Worm (Caenorhabditis elegans): ENCODE data around the gene swsn-3.

The swsn-3 gene

ce11 chrIII:2768635-2769034, at the start of gene swsn-3:
Gene swsn-3 (minus strand): TSS chrIII:2768679.
- peak; percentile 89 for TF ChIP-seq ztf-29 (GFP tag; IDR thresholded peaks at IDR 0.05)
- peak; percentile 73 for TF ChIP-seq klf-2 (GFP tag; conservative IDR thresholded peaks at IDR 0.05)
- TF ChIP-seq ztf-23 (GFP tag; IDR thresholded peaks at IDR 0.05) = peak; percentile 90
- TF ChIP-seq cog-1 (tag; optimal IDR thresholded peaks at IDR 0.05) = peak; percentile 90
- TF ChIP-seq med-1 (GFP tag; optimal IDR thresholded peaks at IDR 0.05; ENCODE audit: insufficient read depth) = peak; percentile 93
- TF ChIP-seq ref-1 (GFP tag; conservative IDR thresholded peaks at IDR 0.05) = peak; percentile 71
- TF ChIP-seq tab-1 (GFP tag; IDR thresholded peaks at IDR 0.05) = peak; percentile 86; the same call in 1 of the 2 replicates
- TF ChIP-seq T22C8.4 (GFP tag; IDR thresholded peaks at IDR 0.05) = peak; percentile 90
- peak; percentile 87 for TF ChIP-seq flt-1 (GFP tag; IDR thresholded peaks at IDR 0.05)

DNA sequence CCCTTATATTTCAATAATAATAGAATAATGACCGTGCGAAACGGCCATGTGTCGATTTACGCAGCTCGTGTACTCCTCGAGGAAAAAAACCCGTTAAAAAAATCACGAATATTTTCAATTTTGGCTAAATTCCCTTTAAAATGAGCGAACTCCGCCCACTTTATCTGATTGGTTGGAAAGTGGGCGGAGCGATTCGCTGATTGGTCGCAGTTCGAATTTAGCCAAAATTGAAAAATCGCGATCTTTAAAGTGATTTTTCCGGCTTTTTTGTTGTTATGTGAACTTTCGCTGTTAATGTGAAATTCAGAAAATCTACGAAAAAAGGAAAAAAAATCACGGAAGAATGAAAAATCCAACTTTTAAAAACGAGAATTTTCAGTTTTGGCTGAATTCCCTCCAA, 49.4 kb upstream of the swsn-3 start:
- TF ChIP-seq med-1 (GFP tag; optimal IDR thresholded peaks at IDR 0.05; ENCODE audit: insufficient read depth) = no peak

- TF ChIP-seq ztf-29 (GFP tag; IDR thresholded peaks at IDR 0.05) (no peak), ztf-23 (GFP tag; IDR thresholded peaks at IDR 0.05) (no peak), med-1 (GFP tag; optimal IDR thresholded peaks at IDR 0.05; ENCODE audit: insufficient read depth) (no peak), T22C8.4 (GFP tag; IDR thresholded peaks at IDR 0.05) (no peak), tab-1 (GFP tag; IDR thresholded peaks at IDR 0.05) (no peak), flt-1 (GFP tag; IDR thresholded peaks at IDR 0.05) (no peak), cog-1 (tag; optimal IDR thresholded peaks at IDR 0.05) (no peak), klf-2 (GFP tag; conservative IDR thresholded peaks at IDR 0.05) (no peak), ref-1 (GFP tag; conservative IDR thresholded peaks at IDR 0.05) (no peak)
These were observed 47.9 kb upstream of the swsn-3 start for ce11 chrIII:2816205-2816923.

- TF ChIP-seq ztf-29 (GFP tag; IDR thresholded peaks at IDR 0.05) = no peak
These were observed 46.6 kb upstream of the swsn-3 start, which contains the start of gene tufm-1 for ce11 chrIII:2814919-2815554. Gene tufm-1 (minus strand): TSS chrIII:2814969.

- no peak for TF ChIP-seq tab-1 (GFP tag; IDR thresholded peaks at IDR 0.05)
- TF ChIP-seq ztf-23 (GFP tag; IDR thresholded peaks at IDR 0.05) = no peak
- TF ChIP-seq T22C8.4 (GFP tag; IDR thresholded peaks at IDR 0.05) = no peak
- TF ChIP-seq flt-1 (GFP tag; IDR thresholded peaks at IDR 0.05) = no peak
- TF ChIP-seq ref-1 (GFP tag; conservative IDR thresholded peaks at IDR 0.05) = no peak
- no peak for TF ChIP-seq med-1 (GFP tag; optimal IDR thresholded peaks at IDR 0.05; ENCODE audit: insufficient read depth)
- no peak for TF ChIP-seq klf-2 (GFP tag; conservative IDR thresholded peaks at IDR 0.05)
- TF ChIP-seq ztf-29 (GFP tag; IDR thresholded peaks at IDR 0.05) = no peak
- no peak for TF ChIP-seq cog-1 (tag; optimal IDR thresholded peaks at IDR 0.05)
These were observed 42.9 kb upstream of the swsn-3 start for ce11 chrIII:2811410-2811809.

DNA sequence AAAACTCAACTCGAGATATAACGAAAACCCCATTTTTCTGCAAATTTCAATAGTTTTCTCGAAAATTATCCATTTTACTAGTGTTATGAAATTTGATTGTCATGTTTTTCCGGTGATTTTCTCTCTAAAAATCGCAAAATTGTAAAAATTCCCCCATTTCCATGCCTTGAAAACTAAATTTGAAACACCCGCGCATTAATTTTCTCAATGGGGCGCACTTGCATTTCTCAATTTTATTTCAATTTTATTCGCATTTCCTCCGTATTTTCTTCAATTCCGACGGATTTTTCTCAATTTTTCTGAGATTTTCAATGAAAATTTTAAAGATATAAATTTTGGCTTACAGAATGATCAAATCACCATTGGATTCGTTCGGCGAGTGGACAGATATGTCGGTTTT, 36.6 kb upstream of the swsn-3 start, which contains the start of gene Y71H2AM.3:
Gene Y71H2AM.3, plus strand, starts transcription at position 347 of the 400 bp plus-strand sequence.
- TF ChIP-seq med-1 (GFP tag; optimal IDR thresholded peaks at IDR 0.05; ENCODE audit: insufficient read depth) = no peak
- no peak for TF ChIP-seq T22C8.4 (GFP tag; IDR thresholded peaks at IDR 0.05)

ce11 chrIII:2804461-2804860, 36.0 kb upstream of the swsn-3 start:
- TF ChIP-seq klf-2 (GFP tag; conservative IDR thresholded peaks at IDR 0.05) = no peak
- TF ChIP-seq ztf-23 (GFP tag; IDR thresholded peaks at IDR 0.05) = no peak
- TF ChIP-seq T22C8.4 (GFP tag; IDR thresholded peaks at IDR 0.05) = no peak
- no peak for TF ChIP-seq ref-1 (GFP tag; conservative IDR thresholded peaks at IDR 0.05)
- TF ChIP-seq med-1 (GFP tag; optimal IDR thresholded peaks at IDR 0.05; ENCODE audit: insufficient read depth) = no peak
- no peak for TF ChIP-seq tab-1 (GFP tag; IDR thresholded peaks at IDR 0.05)
- TF ChIP-seq flt-1 (GFP tag; IDR thresholded peaks at IDR 0.05) = no peak
- no peak for TF ChIP-seq ztf-29 (GFP tag; IDR thresholded peaks at IDR 0.05)
- TF ChIP-seq cog-1 (tag; optimal IDR thresholded peaks at IDR 0.05) = no peak

DNA sequence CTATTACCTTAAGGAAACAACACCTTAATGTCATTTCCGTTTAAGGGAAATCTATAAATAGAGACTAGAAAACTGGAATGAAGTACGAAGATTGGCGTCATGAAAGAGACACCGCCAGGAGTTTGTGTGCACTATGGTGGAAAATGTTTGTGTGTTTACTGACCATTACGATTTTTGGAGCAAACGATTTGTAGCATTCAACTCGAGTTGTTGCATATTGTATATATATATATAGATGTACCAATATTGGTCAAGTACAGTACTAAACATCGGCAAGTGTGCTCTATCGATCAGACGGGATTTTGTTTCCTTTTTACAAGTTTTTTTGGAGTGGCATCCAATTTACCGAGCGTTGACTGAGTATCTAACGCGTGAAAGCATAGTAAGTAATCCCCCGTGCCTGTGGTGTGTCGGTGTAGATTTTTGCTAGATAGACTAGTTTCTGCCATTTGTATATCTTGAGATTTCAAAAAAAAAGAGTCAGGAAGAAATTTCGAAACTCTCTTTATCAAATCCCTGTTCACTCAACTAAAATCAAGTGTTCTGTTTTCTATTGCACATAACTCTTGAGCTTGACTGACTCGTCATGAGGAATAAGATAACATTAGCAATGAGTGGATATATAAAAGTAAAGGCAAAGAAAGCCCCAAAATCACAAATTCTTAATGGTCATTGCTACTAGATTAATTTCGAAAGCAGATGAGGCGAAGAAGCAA, 33.5 kb upstream of the swsn-3 start, which contains the start of the genes twk-45 and Y71H2AM.25:
Gene twk-45, minus strand, starts transcription at position 101 of the 716 bp plus-strand sequence.
Gene Y71H2AM.25, plus strand, starts transcription at position 666 of the 716 bp plus-strand sequence.
- no peak for TF ChIP-seq ztf-23 (GFP tag; IDR thresholded peaks at IDR 0.05)
- no peak for TF ChIP-seq flt-1 (GFP tag; IDR thresholded peaks at IDR 0.05)
- no peak for TF ChIP-seq tab-1 (GFP tag; IDR thresholded peaks at IDR 0.05)
- no peak for TF ChIP-seq cog-1 (tag; optimal IDR thresholded peaks at IDR 0.05)
- no peak for TF ChIP-seq med-1 (GFP tag; optimal IDR thresholded peaks at IDR 0.05; ENCODE audit: insufficient read depth)
- no peak for TF ChIP-seq ztf-29 (GFP tag; IDR thresholded peaks at IDR 0.05)
- TF ChIP-seq ref-1 (GFP tag; conservative IDR thresholded peaks at IDR 0.05) = no peak
- no peak for TF ChIP-seq klf-2 (GFP tag; conservative IDR thresholded peaks at IDR 0.05)
- TF ChIP-seq T22C8.4 (GFP tag; IDR thresholded peaks at IDR 0.05) = no peak

DNA sequence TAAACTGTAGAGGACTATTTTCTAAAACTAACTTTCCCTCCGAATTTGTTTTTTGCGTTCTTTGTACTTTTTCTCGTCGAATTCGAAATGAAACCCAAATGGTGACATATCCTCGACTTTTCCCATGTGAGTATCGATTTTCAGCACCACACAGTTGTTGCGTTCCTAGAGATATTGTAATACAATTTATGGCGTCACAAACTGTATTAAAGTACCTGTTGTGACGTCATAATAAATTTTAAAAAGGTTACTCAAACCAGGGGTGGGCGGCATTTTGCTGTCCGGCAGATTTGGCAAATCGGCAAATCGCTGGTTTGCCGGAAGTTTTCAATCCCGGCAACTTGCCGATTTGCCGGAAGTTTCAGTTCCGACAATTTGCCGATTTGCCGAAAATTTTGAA, 32.3 kb upstream of the swsn-3 start:
- TF ChIP-seq ztf-23 (GFP tag; IDR thresholded peaks at IDR 0.05) = no peak
- TF ChIP-seq tab-1 (GFP tag; IDR thresholded peaks at IDR 0.05) = 0 out of 2 replicates have a peak, but pooled peaks have one; percentile 33

Measured in whole organism, midembryonic.